Worm (Caenorhabditis elegans) whole organism, midembryonic: ENCODE measurements around the gene K08E5.1.

Experiments used
- cog-1 ChIP-seq: sonication (generic microtip); optimal IDR thresholded peaks from 2 replicates; lab custom pipeline; 2016; ENCODE audit warnings: missing genetic modification characterization, missing compliant biosample characterization
- flt-1 ChIP-seq: fragments of 200-800 bp; sonication (Bioruptor generic); IDR thresholded peaks from 2 replicates; pipeline ENCODE4 v1.3.6; 2022; ENCODE audit warnings: missing genetic modification characterization, missing compliant biosample characterization
- klf-2 ChIP-seq: fragments of 200-800 bp; sonication (Bioruptor generic); conservative IDR thresholded peaks from 2 replicates; pipeline ENCODE4 v1.3.6; 2022; ENCODE audit warnings: missing genetic modification reagents, missing genetic modification characterization, missing compliant biosample characterization
- ref-1 ChIP-seq: fragments of 200-800 bp; sonication (Bioruptor generic); conservative IDR thresholded peaks from 2 replicates; pipeline ENCODE4 v1.3.6; 2022; ENCODE audit warnings: missing genetic modification reagents, missing genetic modification characterization, missing compliant biosample characterization
- tab-1 ChIP-seq: fragments of 200-800 bp; sonication (Bioruptor generic); IDR thresholded peaks from 2 replicates; pipeline ENCODE4 v1.3.6; 2022; ENCODE audit warnings: missing genetic modification characterization, missing compliant biosample characterization
- ztf-23 ChIP-seq: fragments of 200-800 bp; sonication (Bioruptor generic); IDR thresholded peaks from 2 replicates; pipeline ENCODE4 v1.3.6; 2022; ENCODE audit warnings: missing genetic modification reagents, missing genetic modification characterization, missing compliant biosample characterization
- ztf-29 ChIP-seq: fragments of 200-800 bp; sonication (Bioruptor generic); IDR thresholded peaks from 2 replicates; pipeline ENCODE4 v1.3.6; 2022; ENCODE audit warnings: missing genetic modification reagents, missing genetic modification characterization, missing compliant biosample characterization

DNA sequence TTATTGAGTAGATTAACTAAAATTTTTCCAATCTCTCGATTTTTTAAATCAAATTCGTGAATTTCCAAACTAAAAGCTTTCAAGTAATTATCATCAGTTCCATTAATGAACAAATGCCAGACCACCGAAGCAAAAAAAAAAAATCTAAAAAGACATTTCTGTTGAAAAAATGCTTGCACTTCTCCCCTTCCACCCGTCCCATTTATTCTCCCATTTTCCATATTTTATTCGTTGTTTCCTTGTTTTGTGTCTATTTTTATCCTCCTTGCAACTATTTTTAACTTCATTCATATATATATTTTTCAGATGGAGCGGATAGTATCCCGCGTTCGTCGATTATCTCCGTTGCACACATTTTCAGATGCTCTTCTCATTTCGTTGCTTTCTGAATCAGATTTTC is 42.3 kb upstream of the K08E5.1 start, which contains the start of gene epac-1:
- TF ChIP-seq cog-1 (tag; lab: Kevin White, UChicago) (no peak), ref-1 (GFP tag; lab: Robert Waterston, UW) (no peak), klf-2 (no peak), ztf-23 (GFP tag; lab: Robert Waterston, UW) (no peak), flt-1 (GFP tag; lab: Robert Waterston, UW) (no peak), tab-1 (GFP tag; lab: Robert Waterston, UW) (no peak), ztf-29 (no peak)
